Worm (Caenorhabditis elegans) whole organism, young adult: ENCODE data around the gene osta-2.

Source experiments
- K11D2.4 ChIP-seq: fragments of 200-800 bp; sonication (Bioruptor generic); IDR thresholded peaks from 2 replicates; pipeline ENCODE4 v1.3.6; 2022; ENCODE audit warnings: missing genetic modification reagents, missing genetic modification characterization, missing compliant biosample characterization
- ama-1 ChIP-seq, 3 experiments: fragments of 150-350 bp in 1 of 3; sonication (generic microtip) in 2 of 3; optimal IDR thresholded peaks; 2 replicates each; lab custom pipeline; 2014 to 2018; ENCODE audit warnings: missing biosample characterization in 2 of 3, missing genetic modification characterization in 2 of 3, missing genetic modification reagents in 2 of 3
- attf-3 ChIP-seq: fragments of 200-800 bp; sonication (Bioruptor generic); conservative IDR thresholded peaks from 2 replicates; pipeline ENCODE4 v1.3.6; 2022; ENCODE audit warnings: missing genetic modification reagents, missing genetic modification characterization, missing compliant biosample characterization
- bed-1 ChIP-seq: fragments of 200-800 bp; sonication (Bioruptor generic); IDR thresholded peaks from 2 replicates; pipeline ENCODE4 v1.3.6; 2022; ENCODE audit warnings: missing genetic modification reagents, missing genetic modification characterization, missing compliant biosample characterization
- dpff-1 ChIP-seq: sonication (generic microtip); optimal IDR thresholded peaks from 2 replicates; lab custom pipeline; 2017; ENCODE audit warnings: mild to moderate bottlenecking, missing genetic modification characterization, missing compliant biosample characterization
- hlh-12 ChIP-seq: sonication (generic microtip); optimal IDR thresholded peaks from 2 replicates; lab custom pipeline; 2016; ENCODE audit warnings: missing genetic modification characterization, missing compliant biosample characterization
- mcd-1 ChIP-seq: fragments of 200-800 bp; sonication (Bioruptor generic); IDR thresholded peaks from 2 replicates; pipeline ENCODE4 v1.3.6; 2022; ENCODE audit warnings: missing genetic modification reagents, missing genetic modification characterization, missing compliant biosample characterization
- mxl-1 ChIP-seq: sonication (generic microtip); optimal IDR thresholded peaks from 2 replicates; lab custom pipeline; 2016; ENCODE audit warnings: missing genetic modification characterization, missing compliant biosample characterization
- pha-4 ChIP-seq: fragments of 150-350 bp; sonication (generic microtip); optimal IDR thresholded peaks from 2 replicates; lab custom pipeline; 2014; ENCODE audit warnings: missing biosample characterization, missing genetic modification reagents, missing genetic modification characterization
- sea-2 ChIP-seq: fragments of 200-800 bp; sonication (Bioruptor generic); IDR thresholded peaks from 2 replicates; pipeline ENCODE4 v1.3.6; 2022; ENCODE audit warnings: missing genetic modification characterization, missing compliant biosample characterization
- snpc-1.3 ChIP-seq: sonication (generic microtip); optimal IDR thresholded peaks from 2 replicates; lab custom pipeline; 2017; ENCODE audit warnings: missing genetic modification characterization, mild to moderate bottlenecking, missing compliant biosample characterization, antibody characterized with exemption, moderate library complexity, missing genotype, missing genetic modification reagents; ENCODE audit not compliant: insufficient read depth
- xnd-1 ChIP-seq: sonication (generic microtip); optimal IDR thresholded peaks from 2 replicates; lab custom pipeline; 2016; ENCODE audit warnings: missing genotype, missing genetic modification reagents, missing genetic modification characterization, missing compliant biosample characterization

DNA sequence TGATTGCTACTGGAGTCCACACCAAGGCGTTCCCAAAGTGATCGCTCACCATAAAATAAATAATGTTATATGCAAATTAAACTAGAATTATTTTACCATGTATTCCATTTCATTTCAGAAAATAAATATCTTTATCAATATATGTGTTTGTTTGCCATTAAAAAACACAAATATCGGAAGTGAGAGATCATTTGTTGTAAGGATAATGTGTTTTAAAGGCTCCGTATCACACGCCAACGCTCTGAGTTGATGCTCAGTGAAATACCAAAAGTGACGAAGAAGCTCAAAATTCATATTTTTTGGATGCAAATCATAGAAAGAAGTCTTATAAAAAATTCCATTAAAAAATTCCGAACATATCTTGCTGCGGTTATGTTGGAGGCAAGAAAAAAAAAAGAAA lies 11.3 kb upstream of the osta-2 start:
- no peak for TF ChIP-seq mxl-1 (tag; lab: Kevin White, UChicago)
- no peak for TF ChIP-seq bed-1 (GFP tag; lab: Robert Waterston, UW)
- no peak for TF ChIP-seq sea-2 (GFP tag; lab: Robert Waterston, UW)
- no peak for TF ChIP-seq ama-1 (optimal IDR thresholded peaks at IDR 0.05; lab: Kevin White, UChicago)
- TF ChIP-seq ama-1 (GFP tag; optimal IDR thresholded peaks at IDR 0.05; lab: Kevin White, UChicago): no peak
- TF ChIP-seq pha-4 (tag; lab: Kevin White, UChicago): no peak
- TF ChIP-seq hlh-12: no peak
- no peak for TF ChIP-seq dpff-1
- TF ChIP-seq attf-3 (GFP tag; lab: Robert Waterston, UW): no peak
- TF ChIP-seq snpc-1.3 (tag; lab: Kevin White, UChicago): no peak
- TF ChIP-seq mcd-1 (GFP tag; lab: Robert Waterston, UW): no peak
- no peak for TF ChIP-seq K11D2.4
- TF ChIP-seq xnd-1 (tag; lab: Kevin White, UChicago): no peak
